Worm (Caenorhabditis elegans) whole organism, L1 larva: Measurements from ENCODE around the gene F53E10.5.

Source experiments
- ama-1 ChIP-seq: fragments of 150-350 bp; optimal IDR thresholded peaks from 2 replicates; lab custom pipeline; 2014
- fkh-4 ChIP-seq: sonication (generic microtip); optimal IDR thresholded peaks from 2 replicates; lab custom pipeline; 2016; ENCODE audit warnings: missing compliant biosample characterization, missing genetic modification characterization, borderline replicate concordance
- snpc-4 ChIP-seq: fragments of 150-350 bp; optimal IDR thresholded peaks from 2 replicates; lab custom pipeline; 2014; ENCODE audit warnings: missing biosample characterization, missing genetic modification characterization
- unc-86 ChIP-seq: sonication (generic microtip); optimal IDR thresholded peaks from 2 replicates; lab custom pipeline; 2016; ENCODE audit warnings: missing genetic modification characterization, missing compliant biosample characterization

ce11 chrV:2585727-2586126, 13.0 kb downstream of the F53E10.5 start, which contains the start of gene C29G2.6:
- TF ChIP-seq ama-1 (no peak), fkh-4 (tag; lab: Kevin White, UChicago) (no peak), snpc-4 (tag; lab: Kevin White, UChicago) (no peak), unc-86 (tag; lab: Kevin White, UChicago) (no peak)
